Worm (Caenorhabditis elegans) whole organism, young adult: ENCODE results near the gene lips-8.

ENCODE experiments used
- B0261.1 ChIP-seq: sonication (generic microtip); optimal IDR thresholded peaks from 2 replicates; lab custom pipeline; 2016; ENCODE audit warnings: mild to moderate bottlenecking, missing genetic modification characterization, moderate library complexity, missing compliant biosample characterization
- B0336.3 ChIP-seq: fragments of 200-800 bp; sonication (Bioruptor generic); IDR thresholded peaks from 2 replicates; pipeline ENCODE4 v1.3.6; 2022; ENCODE audit warnings: missing genetic modification characterization, missing compliant biosample characterization
- F49E8.2 ChIP-seq: sonication (generic microtip); optimal IDR thresholded peaks from 3 replicates; lab custom pipeline; 2017; ENCODE audit warnings: missing genetic modification characterization, mild to moderate bottlenecking, missing compliant biosample characterization, antibody characterized with exemption, moderate library complexity; ENCODE audit not compliant: insufficient read depth
- F52B5.7 ChIP-seq: sonication (generic microtip); optimal IDR thresholded peaks from 2 replicates; lab custom pipeline; 2016; ENCODE audit warnings: mild to moderate bottlenecking, missing genetic modification characterization, missing compliant biosample characterization
- F55B11.4 ChIP-seq: sonication (generic microtip); optimal IDR thresholded peaks from 2 replicates; lab custom pipeline; 2016; ENCODE audit warnings: missing compliant biosample characterization, missing genetic modification characterization, borderline replicate concordance; ENCODE audit not compliant: insufficient read depth
- F57A8.1 ChIP-seq: fragments of 200-800 bp; sonication (Bioruptor generic); optimal IDR thresholded peaks from 2 replicates; lab custom pipeline; 2018; ENCODE audit warnings: mild to moderate bottlenecking, missing genetic modification characterization, moderate library complexity, missing compliant biosample characterization
- F57C9.4 ChIP-seq: sonication (generic microtip); optimal IDR thresholded peaks from 2 replicates; lab custom pipeline; 2017; ENCODE audit warnings: mild to moderate bottlenecking, missing genetic modification characterization, missing compliant biosample characterization
- K11D2.4 ChIP-seq: fragments of 200-800 bp; sonication (Bioruptor generic); IDR thresholded peaks from 2 replicates; pipeline ENCODE4 v1.3.6; 2022; ENCODE audit warnings: missing genetic modification reagents, missing genetic modification characterization, missing compliant biosample characterization
- T26A5.8 ChIP-seq: sonication (generic microtip); optimal IDR thresholded peaks from 2 replicates; lab custom pipeline; 2016; ENCODE audit warnings: missing genetic modification characterization, missing compliant biosample characterization
- Y56A3A.18 ChIP-seq: fragments of 200-800 bp; sonication (Bioruptor generic); IDR thresholded peaks from 2 replicates; pipeline ENCODE4 v1.3.6; 2022; ENCODE audit warnings: missing genetic modification reagents, missing genetic modification characterization, missing compliant biosample characterization
- Y95B8A.8 ChIP-seq: fragments of 200-800 bp; sonication (Bioruptor generic); IDR thresholded peaks from 2 replicates; pipeline ENCODE4 v1.3.6; 2022; ENCODE audit warnings: missing genetic modification reagents, missing genetic modification characterization, missing compliant biosample characterization
- akir-1 ChIP-seq: fragments of 200-800 bp; sonication (Bioruptor generic); optimal IDR thresholded peaks from 2 replicates; lab custom pipeline; 2018; ENCODE audit warnings: mild to moderate bottlenecking, missing genetic modification characterization, moderate library complexity, missing compliant biosample characterization
- aptf-2 ChIP-seq: fragments of 200-800 bp; sonication (Bioruptor generic); conservative IDR thresholded peaks from 2 replicates; pipeline ENCODE4 v1.3.6; 2022; ENCODE audit warnings: missing genetic modification reagents, missing genetic modification characterization, missing compliant biosample characterization
- attf-5 ChIP-seq: fragments of 200-800 bp; sonication (Bioruptor generic); optimal IDR thresholded peaks from 2 replicates; lab custom pipeline; 2018; ENCODE audit warnings: mild to moderate bottlenecking, missing genetic modification characterization, missing compliant biosample characterization
- ccch-3 ChIP-seq: fragments of 200-800 bp; sonication (Bioruptor generic); optimal IDR thresholded peaks from 2 replicates; lab custom pipeline; 2018; ENCODE audit warnings: mild to moderate bottlenecking, missing genetic modification characterization, missing compliant biosample characterization
- ceh-27 ChIP-seq: fragments of 200-800 bp; sonication (Bioruptor generic); optimal IDR thresholded peaks from 2 replicates; lab custom pipeline; 2018; ENCODE audit warnings: mild to moderate bottlenecking, missing genetic modification characterization, moderate library complexity, missing compliant biosample characterization
- ceh-58 ChIP-seq: fragments of 200-800 bp; sonication (Bioruptor generic); IDR thresholded peaks from 2 replicates; pipeline ENCODE4 v1.3.6; 2022; ENCODE audit warnings: missing genetic modification characterization, missing compliant biosample characterization
- egl-18 ChIP-seq: fragments of 200-800 bp; sonication (Bioruptor generic); IDR thresholded peaks from 2 replicates; pipeline ENCODE4 v1.3.6; 2022; ENCODE audit warnings: missing genetic modification reagents, missing genetic modification characterization, missing compliant biosample characterization
- egrh-3 ChIP-seq: fragments of 200-800 bp; sonication (Bioruptor generic); IDR thresholded peaks from 2 replicates; pipeline ENCODE4 v1.3.6; 2022; ENCODE audit warnings: missing genetic modification reagents, missing genetic modification characterization, missing compliant biosample characterization
- ets-4 ChIP-seq: fragments of 200-800 bp; sonication (Bioruptor generic); optimal IDR thresholded peaks from 2 replicates; lab custom pipeline; 2018; ENCODE audit warnings: mild to moderate bottlenecking, missing genetic modification characterization, missing compliant biosample characterization
- hlh-12 ChIP-seq: sonication (generic microtip); optimal IDR thresholded peaks from 2 replicates; lab custom pipeline; 2016; ENCODE audit warnings: missing genetic modification characterization, missing compliant biosample characterization
- hmg-20 ChIP-seq: fragments of 200-800 bp; sonication (Bioruptor generic); IDR thresholded peaks from 2 replicates; pipeline ENCODE4 v1.3.6; 2022; ENCODE audit warnings: missing genetic modification reagents, missing genetic modification characterization, missing compliant biosample characterization
- hrde-1 ChIP-seq: sonication (generic microtip); optimal IDR thresholded peaks from 2 replicates; lab custom pipeline; 2016; ENCODE audit warnings: missing genetic modification characterization, mild to moderate bottlenecking, missing compliant biosample characterization, moderate library complexity, missing genotype, missing genetic modification reagents, borderline replicate concordance
- hsf-1 ChIP-seq: fragments of 200-800 bp; sonication (Bioruptor generic); IDR thresholded peaks from 2 replicates; pipeline ENCODE4 v1.3.6; 2022; ENCODE audit warnings: missing genetic modification reagents, missing genetic modification characterization, missing compliant biosample characterization
- lin-40 ChIP-seq: sonication (generic microtip); optimal IDR thresholded peaks from 2 replicates; lab custom pipeline; 2016; ENCODE audit warnings: missing genetic modification characterization, mild to moderate bottlenecking, missing compliant biosample characterization, missing genotype, missing genetic modification reagents
- lin-54 ChIP-seq: fragments of 200-800 bp; sonication (Bioruptor generic); optimal IDR thresholded peaks from 2 replicates; lab custom pipeline; 2018; ENCODE audit warnings: mild to moderate bottlenecking, missing genetic modification characterization, missing compliant biosample characterization
- madf-10 ChIP-seq: sonication (generic microtip); optimal IDR thresholded peaks from 2 replicates; lab custom pipeline; 2016; ENCODE audit warnings: mild to moderate bottlenecking, missing genetic modification characterization, missing compliant biosample characterization
- madf-6 ChIP-seq: fragments of 200-800 bp; sonication (Bioruptor generic); IDR thresholded peaks from 2 replicates; pipeline ENCODE4 v1.3.6; 2022; ENCODE audit warnings: missing genetic modification reagents, missing genetic modification characterization, missing compliant biosample characterization
- nhr-80 ChIP-seq: sonication (generic microtip); optimal IDR thresholded peaks from 2 replicates; lab custom pipeline; 2016; ENCODE audit warnings: missing genetic modification characterization, missing compliant biosample characterization
- pbrm-1 ChIP-seq: fragments of 200-800 bp; sonication (Bioruptor generic); IDR thresholded peaks from 2 replicates; pipeline ENCODE4 v1.3.6; 2022; ENCODE audit warnings: missing genetic modification reagents, missing genetic modification characterization, missing compliant biosample characterization
- pha-4 ChIP-seq: fragments of 150-350 bp; sonication (generic microtip); optimal IDR thresholded peaks from 2 replicates; lab custom pipeline; 2014; ENCODE audit warnings: missing biosample characterization, missing genetic modification reagents, missing genetic modification characterization
- repo-1 ChIP-seq: sonication (generic microtip); optimal IDR thresholded peaks from 2 replicates; lab custom pipeline; 2017; ENCODE audit warnings: mild to moderate bottlenecking, missing genetic modification characterization, missing compliant biosample characterization
- snpc-1.1 ChIP-seq: sonication (generic microtip); optimal IDR thresholded peaks from 2 replicates; lab custom pipeline; 2017; ENCODE audit warnings: missing genetic modification characterization, mild to moderate bottlenecking, missing compliant biosample characterization, antibody characterized with exemption, moderate library complexity, missing genotype, missing genetic modification reagents; ENCODE audit not compliant: insufficient read depth
- snpc-1.3 ChIP-seq: sonication (generic microtip); optimal IDR thresholded peaks from 2 replicates; lab custom pipeline; 2017; ENCODE audit warnings: missing genetic modification characterization, mild to moderate bottlenecking, missing compliant biosample characterization, antibody characterized with exemption, moderate library complexity, missing genotype, missing genetic modification reagents; ENCODE audit not compliant: insufficient read depth
- snpc-3.4 ChIP-seq: sonication (generic microtip); optimal IDR thresholded peaks from 2 replicates; lab custom pipeline; 2017; ENCODE audit warnings: missing genetic modification characterization, mild to moderate bottlenecking, missing compliant biosample characterization, antibody characterized with exemption, moderate library complexity, missing genotype, missing genetic modification reagents
- somi-1 ChIP-seq: fragments of 200-800 bp; sonication (Bioruptor generic); optimal IDR thresholded peaks from 2 replicates; lab custom pipeline; 2018; ENCODE audit warnings: mild to moderate bottlenecking, missing genetic modification characterization, missing compliant biosample characterization
- sptf-2 ChIP-seq: fragments of 200-800 bp; sonication (Bioruptor generic); optimal IDR thresholded peaks from 2 replicates; lab custom pipeline; 2018; ENCODE audit warnings: mild to moderate bottlenecking, missing genetic modification characterization, missing compliant biosample characterization
- tbp1 ChIP-seq: fragments of 200-800 bp; sonication (Bioruptor generic); optimal IDR thresholded peaks from 2 replicates; lab custom pipeline; 2018; ENCODE audit warnings: mild to moderate bottlenecking, missing genetic modification characterization, missing compliant biosample characterization
- tbx-9 ChIP-seq: sonication (generic microtip); optimal IDR thresholded peaks from 2 replicates; lab custom pipeline; 2016; ENCODE audit warnings: borderline replicate concordance, missing genetic modification characterization, inconsistent platforms, missing compliant biosample characterization
- unc-62 ChIP-seq: fragments of 150-350 bp; optimal IDR thresholded peaks from 2 replicates; lab custom pipeline; 2014; ENCODE audit warnings: missing biosample characterization, missing genetic modification reagents, missing genetic modification characterization
- xnd-1 ChIP-seq: sonication (generic microtip); optimal IDR thresholded peaks from 2 replicates; lab custom pipeline; 2016; ENCODE audit warnings: missing genotype, missing genetic modification reagents, missing genetic modification characterization, missing compliant biosample characterization
- ztf-26 ChIP-seq: sonication (generic microtip); optimal IDR thresholded peaks from 2 replicates; lab custom pipeline; 2017; ENCODE audit warnings: missing genetic modification characterization, missing compliant biosample characterization
- ztf-28 ChIP-seq: fragments of 200-800 bp; sonication (Bioruptor generic); IDR thresholded peaks from 2 replicates; pipeline ENCODE4 v1.3.6; 2022; ENCODE audit warnings: missing genetic modification reagents, missing genetic modification characterization, missing compliant biosample characterization

Gene lips-8

DNA sequence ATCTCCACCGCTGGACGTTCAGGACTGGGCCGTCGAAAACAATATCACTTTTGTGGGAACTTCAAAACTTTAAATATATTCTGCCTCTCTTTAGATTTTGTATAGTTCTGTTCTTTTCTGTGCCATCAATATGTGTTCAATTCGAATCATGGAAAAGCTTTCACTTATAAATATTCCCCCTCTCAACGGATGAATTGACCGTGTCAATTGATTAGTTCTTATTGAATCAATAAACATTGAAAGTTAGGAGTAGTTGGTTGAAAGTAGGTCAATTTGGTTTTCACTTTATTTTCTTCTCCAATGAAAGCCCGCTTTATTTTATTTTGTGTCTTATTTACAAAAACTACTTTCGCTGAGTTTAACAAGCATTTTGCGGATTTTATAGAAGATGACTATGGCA lies at the start of gene lips-8:
Gene lips-8 (plus strand): TSS at position 301 of the 400 bp plus-strand sequence.
- TF ChIP-seq attf-5 (GFP tag; lab: Kevin White, UChicago) (no peak), unc-62 (no peak), Y56A3A.18 (GFP tag; lab: Robert Waterston, UW) (no peak), K11D2.4 (GFP tag; lab: Robert Waterston, UW) (no peak)

DNA sequence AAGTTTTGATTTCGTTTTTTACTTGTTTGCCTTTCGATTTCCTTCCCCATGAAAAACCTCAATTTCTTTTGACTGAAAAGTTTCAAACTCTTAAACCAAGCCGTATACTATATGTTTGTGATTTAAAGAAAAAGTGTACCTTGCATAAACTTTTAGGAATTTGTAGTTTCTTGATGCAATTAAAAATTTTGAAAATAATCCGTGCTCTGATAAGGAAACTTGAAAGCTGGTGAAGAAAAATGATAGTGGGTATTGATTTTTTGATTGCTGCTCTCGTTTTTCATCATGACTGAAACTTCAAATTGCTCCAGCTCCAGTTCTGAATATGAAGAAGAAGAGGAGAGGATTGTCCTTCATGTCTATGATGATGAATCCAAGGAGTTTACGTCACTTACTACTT lies 49.3 kb upstream of the lips-8 start, which contains the start of gene acd-3:
Gene acd-3 (plus strand): TSS at position 222 of the 400 bp plus-strand sequence.
- TF ChIP-seq F57C9.4 (tag; lab: Kevin White, UChicago) (no peak), nhr-80 (peak; percentile 44)

DNA sequence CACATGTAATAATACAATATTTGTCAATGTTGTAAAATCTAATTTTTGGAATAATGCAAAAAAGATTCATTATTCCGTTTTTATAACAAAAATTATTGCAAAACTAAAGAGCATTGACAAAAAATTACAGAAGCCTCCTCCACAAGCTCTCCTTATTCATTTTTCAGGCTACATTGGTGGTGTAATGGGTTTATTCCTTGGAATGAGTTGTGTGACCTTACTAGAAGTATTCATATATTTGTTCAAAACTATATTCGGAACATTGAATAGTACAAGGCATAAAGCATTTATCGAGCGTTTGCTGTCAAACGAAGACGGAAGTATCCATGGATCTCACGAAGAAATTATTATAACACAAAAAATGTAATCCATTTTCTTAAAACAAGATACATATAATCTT lies 46.4 kb upstream of the lips-8 start:
- no peak for TF ChIP-seq F49E8.2 (tag; lab: Kevin White, UChicago)
- TF ChIP-seq tbx-9 (tag; lab: Kevin White, UChicago), result no peak
- no peak for TF ChIP-seq egl-18 (GFP tag; lab: Robert Waterston, UW)
- no peak for TF ChIP-seq F57A8.1 (GFP tag; lab: Kevin White, UChicago)
- TF ChIP-seq ztf-26 (tag; lab: Kevin White, UChicago), result no peak
- TF ChIP-seq pbrm-1 (GFP tag; lab: Robert Waterston, UW), result no peak
- no peak for TF ChIP-seq hsf-1 (GFP tag; lab: Robert Waterston, UW)
- no peak for TF ChIP-seq F55B11.4
- no peak for TF ChIP-seq snpc-3.4 (tag; lab: Kevin White, UChicago)
- TF ChIP-seq hmg-20, result no peak

DNA sequence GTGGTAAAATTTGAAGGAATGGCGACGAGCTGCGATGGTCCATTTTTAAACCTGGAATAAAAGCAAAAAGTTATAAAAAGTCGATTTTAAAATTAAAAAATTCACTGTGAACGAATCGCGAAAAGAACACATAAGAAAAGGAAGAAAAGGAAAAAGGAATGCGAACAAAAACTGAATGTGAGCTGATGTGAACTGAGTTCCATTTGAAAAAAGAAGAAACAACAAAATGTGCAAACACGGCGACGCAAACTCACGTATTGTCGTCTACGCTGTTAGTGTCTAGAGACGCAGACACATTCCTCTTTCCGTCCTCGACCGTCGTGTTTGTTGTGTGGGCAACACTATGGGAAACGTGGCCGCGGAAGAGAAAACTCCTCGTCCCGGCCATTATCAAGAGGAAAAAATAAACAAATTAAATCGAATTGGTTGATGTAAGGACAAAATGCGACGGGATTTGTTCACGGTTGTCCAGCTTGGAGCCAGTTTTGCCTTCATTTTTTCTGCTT lies 44.5 kb upstream of the lips-8 start, which contains the start of the genes C27C12.1 and C27C12.4:
Gene C27C12.1 (minus strand): TSS at position 51 of the 506 bp plus-strand sequence.
Gene C27C12.4 (plus strand): TSS at position 375 of the 506 bp plus-strand sequence.
- TF ChIP-seq akir-1 (GFP tag; lab: Kevin White, UChicago) (no peak), K11D2.4 (GFP tag; lab: Robert Waterston, UW) (peak; percentile 80), xnd-1 (tag; lab: Kevin White, UChicago) (no peak), madf-6 (no peak), hlh-12 (tag; lab: Kevin White, UChicago) (no peak), ets-4 (GFP tag; lab: Kevin White, UChicago) (no peak), T26A5.8 (no peak), F57A8.1 (GFP tag; lab: Kevin White, UChicago) (no peak), F52B5.7 (tag; lab: Kevin White, UChicago) (no peak), Y95B8A.8 (GFP tag; lab: Robert Waterston, UW) (no peak), unc-62 (no peak), lin-40 (tag; lab: Kevin White, UChicago) (peak; percentile 85), B0336.3 (GFP tag; lab: Robert Waterston, UW) (peak; percentile 50; the same call in 1 of the 2 replicates), madf-10 (tag; lab: Kevin White, UChicago) (peak; percentile 37), somi-1 (GFP tag; lab: Kevin White, UChicago) (no peak), repo-1 (no peak), B0261.1 (no peak), ccch-3 (GFP tag; lab: Kevin White, UChicago) (no peak), ceh-27 (GFP tag; lab: Kevin White, UChicago) (peak; percentile 80), attf-5 (GFP tag; lab: Kevin White, UChicago) (peak; percentile 81), hrde-1 (tag; lab: Kevin White, UChicago) (no peak), egl-18 (GFP tag; lab: Robert Waterston, UW) (no peak), egrh-3 (no peak), snpc-1.3 (peak; percentile 0), lin-54 (GFP tag; lab: Kevin White, UChicago) (no peak), pha-4 (tag; lab: Kevin White, UChicago) (peak; percentile 57), aptf-2 (GFP tag; lab: Robert Waterston, UW) (no peak), ztf-28 (GFP tag; lab: Robert Waterston, UW) (no peak), ceh-58 (no peak), snpc-1.1 (tag; lab: Kevin White, UChicago) (no peak), tbp1 (no peak), sptf-2 (no peak)
